Worm (Caenorhabditis elegans): ENCODE data around the gene trd-1.

Gene trd-1

ce11 chrIII:7385929-7386328, at the start of gene trd-1:
TSS of gene trd-1 (plus strand) at chrIII:7386229.
- TF ChIP-seq ceh-20 (GFP tag; IDR thresholded peaks at IDR 0.05) (no peak), duxl-1 (tag; optimal IDR thresholded peaks at IDR 0.05; ENCODE audit: poor library complexity) (no peak), hlh-11 (tag; optimal IDR thresholded peaks at IDR 0.05) (no peak), madf-5 (GFP tag; IDR thresholded peaks at IDR 0.05) (no peak), Y48G9A.11 (GFP tag; IDR thresholded peaks at IDR 0.05) (no peak), skn-1 (tag; optimal IDR thresholded peaks at IDR 0.05) (no peak), Y105C5A.15 (GFP tag; IDR thresholded peaks at IDR 0.05) (no peak), F26F4.8 (GFP tag; conservative IDR thresholded peaks at IDR 0.05) (no peak), fos-1 (tag; optimal IDR thresholded peaks at IDR 0.05) (no peak), madf-9 (GFP tag; conservative IDR thresholded peaks at IDR 0.05) (no peak), lim-7 (GFP tag; IDR thresholded peaks at IDR 0.05) (no peak), nhr-41 (GFP tag; IDR thresholded peaks at IDR 0.05) (no peak), D1046.2 (GFP tag; IDR thresholded peaks at IDR 0.05) (no peak), hlh-30 (tag; optimal IDR thresholded peaks at IDR 0.05; ENCODE audit: insufficient read depth) (no peak)

- TF ChIP-seq nhr-76 (tag; optimal IDR thresholded peaks at IDR 0.05) (no peak), F49E8.2 (tag; optimal IDR thresholded peaks at IDR 0.05; ENCODE audit: borderline replicate concordance) (no peak), unc-62 (GFP tag; optimal IDR thresholded peaks at IDR 0.05 in 1 of 2) (peak in 1 of 2 experiments; percentile 71), unc-62 (tag; optimal IDR thresholded peaks at IDR 0.05) (no peak), ceh-44 (GFP tag; IDR thresholded peaks at IDR 0.05) (0 out of 2 replicates have a peak, but pooled peaks have one; percentile 11)
Observed at ce11 chrIII:7338009-7338408, 48.0 kb upstream of the trd-1 start.

ce11 chrIII:7338693-7339092, 47.3 kb upstream of the trd-1 start, which contains the start of gene kap-1:
TSS of gene kap-1 (plus strand) at chrIII:7338835.
- TF ChIP-seq daf-16 (GFP tag; optimal IDR thresholded peaks at IDR 0.05) (peak in 1 of 2 experiments; percentile 12), daf-16 (tag; optimal IDR thresholded peaks at IDR 0.05) (peak; percentile 18), nhr-25 (tag; optimal IDR thresholded peaks at IDR 0.05; ENCODE audit: borderline replicate concordance, insufficient read depth) (no peak), egl-27 (tag; optimal IDR thresholded peaks at IDR 0.05) (no peak), Y48G9A.11 (GFP tag; IDR thresholded peaks at IDR 0.05) (no peak), unc-39 (tag; optimal IDR thresholded peaks at IDR 0.05) (no peak), nhr-102 (tag; optimal IDR thresholded peaks at IDR 0.05) (peak; percentile 29), spr-3 (GFP tag; optimal IDR thresholded peaks at IDR 0.05) (peak; percentile 29), daf-12 (tag; optimal IDR thresholded peaks at IDR 0.05) (no peak), ZK337.2 (GFP tag; IDR thresholded peaks at IDR 0.05) (0 out of 2 replicates have a peak, but pooled peaks have one; percentile 37), lim-7 (GFP tag; IDR thresholded peaks at IDR 0.05) (no peak), nhr-111 (GFP tag; optimal IDR thresholded peaks at IDR 0.05) (no peak), duxl-1 (tag; optimal IDR thresholded peaks at IDR 0.05; ENCODE audit: poor library complexity) (peak; percentile 13), mes-2 (tag; optimal IDR thresholded peaks at IDR 0.05; ENCODE audit: poor library complexity, severe bottlenecking) (peak; percentile 20), lin-39 (tag; optimal IDR thresholded peaks at IDR 0.05) (no peak), tag-97 (GFP tag; IDR thresholded peaks at IDR 0.05) (no peak), rbr-2 (tag; optimal IDR thresholded peaks at IDR 0.05) (no peak), F49E8.2 (tag; optimal IDR thresholded peaks at IDR 0.05; ENCODE audit: borderline replicate concordance) (no peak), nhr-10 (tag; optimal IDR thresholded peaks at IDR 0.05) (no peak), lin-38 (GFP tag; IDR thresholded peaks at IDR 0.05) (0 out of 2 replicates have a peak, but pooled peaks have one; percentile 21), lin-13 (GFP tag; optimal IDR thresholded peaks at IDR 0.05) (no peak), nhr-48 (tag; optimal IDR thresholded peaks at IDR 0.05) (peak; percentile 22), ctbp-1 (GFP tag; IDR thresholded peaks at IDR 0.05) (no peak), F10B5.3 (tag; optimal IDR thresholded peaks at IDR 0.05) (no peak), saeg-2 (GFP tag; IDR thresholded peaks at IDR 0.05) (no peak), mxl-3 (GFP tag; optimal IDR thresholded peaks at IDR 0.05) (no peak), zag-1 (tag; optimal IDR thresholded peaks at IDR 0.05) (no peak), Y75B8A.6 (GFP tag; IDR thresholded peaks at IDR 0.05) (peak; percentile 3; the same call in 1 of the 2 replicates), mep-1 (tag; optimal IDR thresholded peaks at IDR 0.05) (peak; percentile 32), sdz-12 (GFP tag; optimal IDR thresholded peaks at IDR 0.05) (peak; percentile 26), spr-1 (tag; optimal IDR thresholded peaks at IDR 0.05) (no peak), snpc-1.2 (GFP tag; IDR thresholded peaks at IDR 0.05) (0 out of 2 replicates have a peak, but pooled peaks have one; percentile 11), T26A8.4 (GFP tag; IDR thresholded peaks at IDR 0.05) (0 out of 2 replicates have a peak, but pooled peaks have one; percentile 26)

Data from whole organism, L4 larva.